Worm (Caenorhabditis elegans): ENCODE measurements around the gene rad-23.

Gene rad-23

ce11 chrII:11688643-11689042 is 36.1 kb upstream of the rad-23 start, which contains the start of gene kel-1:
Gene kel-1 (plus strand): TSS chrII:11688943.
- no peak for TF ChIP-seq ama-1 (optimal IDR thresholded peaks at IDR 0.05)
- no peak for TF ChIP-seq ceh-13 (GFP tag; optimal IDR thresholded peaks at IDR 0.05)
- TF ChIP-seq tbx-11 (GFP tag; IDR thresholded peaks at IDR 0.05), result no peak
- TF ChIP-seq pes-1 (GFP tag; IDR thresholded peaks at IDR 0.05), result no peak
- no peak for TF ChIP-seq hnd-1 (tag; optimal IDR thresholded peaks at IDR 0.05)
- no peak for TF ChIP-seq hmg-4 (GFP tag; optimal IDR thresholded peaks at IDR 0.05)
- no peak for TF ChIP-seq tbx-37 (GFP tag; conservative IDR thresholded peaks at IDR 0.05)
- TF ChIP-seq flt-1 (GFP tag; IDR thresholded peaks at IDR 0.05), result no peak
- TF ChIP-seq B0310.2 (tag; optimal IDR thresholded peaks at IDR 0.05), result no peak
- no peak for TF ChIP-seq ets-7 (tag; optimal IDR thresholded peaks at IDR 0.05)
- no peak for TF ChIP-seq hmbx-1 (tag; optimal IDR thresholded peaks at IDR 0.05)
- no peak for TF ChIP-seq F13C5.2 (tag; optimal IDR thresholded peaks at IDR 0.05)
- TF ChIP-seq aly-1 (tag; optimal IDR thresholded peaks at IDR 0.05), result no peak
- TF ChIP-seq tra-4 (tag; optimal IDR thresholded peaks at IDR 0.05), result no peak
- TF ChIP-seq scrt-1 (GFP tag; IDR thresholded peaks at IDR 0.05), result no peak
- no peak for TF ChIP-seq sea-1 (GFP tag; conservative IDR thresholded peaks at IDR 0.05)
- no peak for TF ChIP-seq ceh-36 (tag; optimal IDR thresholded peaks at IDR 0.05)

ce11 chrII:11688011-11688410 is 35.5 kb upstream of the rad-23 start:
- no peak for TF ChIP-seq ama-1 (optimal IDR thresholded peaks at IDR 0.05)
- no peak for TF ChIP-seq tra-4 (tag; optimal IDR thresholded peaks at IDR 0.05)
- no peak for TF ChIP-seq ceh-36 (tag; optimal IDR thresholded peaks at IDR 0.05)
- no peak for TF ChIP-seq hnd-1 (tag; optimal IDR thresholded peaks at IDR 0.05)
- no peak for TF ChIP-seq aly-1 (tag; optimal IDR thresholded peaks at IDR 0.05)
- no peak for TF ChIP-seq tbx-11 (GFP tag; IDR thresholded peaks at IDR 0.05)
- no peak for TF ChIP-seq ets-7 (tag; optimal IDR thresholded peaks at IDR 0.05)
- no peak for TF ChIP-seq sea-1 (GFP tag; conservative IDR thresholded peaks at IDR 0.05)
- TF ChIP-seq pes-1 (GFP tag; IDR thresholded peaks at IDR 0.05), result no peak
- TF ChIP-seq B0310.2 (tag; optimal IDR thresholded peaks at IDR 0.05), result no peak
- TF ChIP-seq hmbx-1 (tag; optimal IDR thresholded peaks at IDR 0.05), result no peak
- TF ChIP-seq scrt-1 (GFP tag; IDR thresholded peaks at IDR 0.05), result no peak
- no peak for TF ChIP-seq hmg-4 (GFP tag; optimal IDR thresholded peaks at IDR 0.05)
- TF ChIP-seq flt-1 (GFP tag; IDR thresholded peaks at IDR 0.05), result no peak
- TF ChIP-seq ceh-13 (GFP tag; optimal IDR thresholded peaks at IDR 0.05), result no peak
- TF ChIP-seq tbx-37 (GFP tag; conservative IDR thresholded peaks at IDR 0.05), result no peak
- TF ChIP-seq F13C5.2 (tag; optimal IDR thresholded peaks at IDR 0.05), result no peak

- TF ChIP-seq sea-1 (GFP tag; conservative IDR thresholded peaks at IDR 0.05), result no peak
- TF ChIP-seq ets-7 (tag; optimal IDR thresholded peaks at IDR 0.05), result no peak
- no peak for TF ChIP-seq tbx-37 (GFP tag; conservative IDR thresholded peaks at IDR 0.05)
- TF ChIP-seq B0310.2 (tag; optimal IDR thresholded peaks at IDR 0.05), result no peak
- no peak for TF ChIP-seq hmbx-1 (tag; optimal IDR thresholded peaks at IDR 0.05)
- no peak for TF ChIP-seq pes-1 (GFP tag; IDR thresholded peaks at IDR 0.05)
Measured at ce11 chrII:11685177-11685576, 32.6 kb upstream of the rad-23 start, which contains the start of gene C47D12.5. Gene C47D12.5 (minus strand): TSS chrII:11685277.

ce11 chrII:11681136-11681824 is 28.8 kb upstream of the rad-23 start, which contains the start of the genes sfxn-1.4 and C47D12.4:
Gene sfxn-1.4 (minus strand): TSS chrII:11681236.
Gene C47D12.4 (plus strand): TSS chrII:11681774.
- no peak for TF ChIP-seq pes-1 (GFP tag; IDR thresholded peaks at IDR 0.05)

- TF ChIP-seq tbx-37 (GFP tag; conservative IDR thresholded peaks at IDR 0.05), result no peak
- no peak for TF ChIP-seq F13C5.2 (tag; optimal IDR thresholded peaks at IDR 0.05)
- TF ChIP-seq pes-1 (GFP tag; IDR thresholded peaks at IDR 0.05), result no peak
- no peak for TF ChIP-seq B0310.2 (tag; optimal IDR thresholded peaks at IDR 0.05)
- TF ChIP-seq ama-1 (optimal IDR thresholded peaks at IDR 0.05), result no peak
- no peak for TF ChIP-seq ceh-36 (tag; optimal IDR thresholded peaks at IDR 0.05)
- TF ChIP-seq tbx-11 (GFP tag; IDR thresholded peaks at IDR 0.05), result no peak
- TF ChIP-seq tra-4 (tag; optimal IDR thresholded peaks at IDR 0.05), result no peak
- no peak for TF ChIP-seq flt-1 (GFP tag; IDR thresholded peaks at IDR 0.05)
- TF ChIP-seq hmbx-1 (tag; optimal IDR thresholded peaks at IDR 0.05), result no peak
- TF ChIP-seq scrt-1 (GFP tag; IDR thresholded peaks at IDR 0.05), result no peak
- TF ChIP-seq hnd-1 (tag; optimal IDR thresholded peaks at IDR 0.05), result no peak
Measured at ce11 chrII:11680220-11680619, 27.7 kb upstream of the rad-23 start.

ce11 chrII:11675877-11676473 is 23.4 kb upstream of the rad-23 start, which contains the start of the genes trr-1 and C47D12.2:
Gene trr-1 (minus strand): TSS chrII:11675927.
Gene C47D12.2 (plus strand): TSS chrII:11676306.
- TF ChIP-seq F13C5.2 (tag; optimal IDR thresholded peaks at IDR 0.05), result peak; percentile 39
- TF ChIP-seq hmg-4 (GFP tag; optimal IDR thresholded peaks at IDR 0.05), result no peak
- 0 out of 2 replicates have a peak, but pooled peaks have one; percentile 48 for TF ChIP-seq flt-1 (GFP tag; IDR thresholded peaks at IDR 0.05)

- TF ChIP-seq ama-1 (optimal IDR thresholded peaks at IDR 0.05), result no peak
- no peak for TF ChIP-seq tbx-37 (GFP tag; conservative IDR thresholded peaks at IDR 0.05)
- TF ChIP-seq flt-1 (GFP tag; IDR thresholded peaks at IDR 0.05), result no peak
- TF ChIP-seq sea-1 (GFP tag; conservative IDR thresholded peaks at IDR 0.05), result no peak
- TF ChIP-seq aly-1 (tag; optimal IDR thresholded peaks at IDR 0.05), result no peak
- TF ChIP-seq ceh-13 (GFP tag; optimal IDR thresholded peaks at IDR 0.05), result no peak
- TF ChIP-seq pes-1 (GFP tag; IDR thresholded peaks at IDR 0.05), result no peak
- TF ChIP-seq ets-7 (tag; optimal IDR thresholded peaks at IDR 0.05), result no peak
- TF ChIP-seq F13C5.2 (tag; optimal IDR thresholded peaks at IDR 0.05), result no peak
- no peak for TF ChIP-seq tra-4 (tag; optimal IDR thresholded peaks at IDR 0.05)
- TF ChIP-seq hnd-1 (tag; optimal IDR thresholded peaks at IDR 0.05), result no peak
- TF ChIP-seq tbx-11 (GFP tag; IDR thresholded peaks at IDR 0.05), result no peak
- no peak for TF ChIP-seq hmbx-1 (tag; optimal IDR thresholded peaks at IDR 0.05)
- TF ChIP-seq B0310.2 (tag; optimal IDR thresholded peaks at IDR 0.05), result no peak
- no peak for TF ChIP-seq scrt-1 (GFP tag; IDR thresholded peaks at IDR 0.05)
- no peak for TF ChIP-seq hmg-4 (GFP tag; optimal IDR thresholded peaks at IDR 0.05)
- TF ChIP-seq ceh-36 (tag; optimal IDR thresholded peaks at IDR 0.05), result no peak
Measured at ce11 chrII:11658854-11659253, 6.3 kb upstream of the rad-23 start.
